Fruit fly (Drosophila melanogaster): Measurements from ENCODE around the gene Pomp.
A peak's percentile ranks its signal among the peaks of the same experiment; 100 is the strongest.

Pomp gene

DNA sequence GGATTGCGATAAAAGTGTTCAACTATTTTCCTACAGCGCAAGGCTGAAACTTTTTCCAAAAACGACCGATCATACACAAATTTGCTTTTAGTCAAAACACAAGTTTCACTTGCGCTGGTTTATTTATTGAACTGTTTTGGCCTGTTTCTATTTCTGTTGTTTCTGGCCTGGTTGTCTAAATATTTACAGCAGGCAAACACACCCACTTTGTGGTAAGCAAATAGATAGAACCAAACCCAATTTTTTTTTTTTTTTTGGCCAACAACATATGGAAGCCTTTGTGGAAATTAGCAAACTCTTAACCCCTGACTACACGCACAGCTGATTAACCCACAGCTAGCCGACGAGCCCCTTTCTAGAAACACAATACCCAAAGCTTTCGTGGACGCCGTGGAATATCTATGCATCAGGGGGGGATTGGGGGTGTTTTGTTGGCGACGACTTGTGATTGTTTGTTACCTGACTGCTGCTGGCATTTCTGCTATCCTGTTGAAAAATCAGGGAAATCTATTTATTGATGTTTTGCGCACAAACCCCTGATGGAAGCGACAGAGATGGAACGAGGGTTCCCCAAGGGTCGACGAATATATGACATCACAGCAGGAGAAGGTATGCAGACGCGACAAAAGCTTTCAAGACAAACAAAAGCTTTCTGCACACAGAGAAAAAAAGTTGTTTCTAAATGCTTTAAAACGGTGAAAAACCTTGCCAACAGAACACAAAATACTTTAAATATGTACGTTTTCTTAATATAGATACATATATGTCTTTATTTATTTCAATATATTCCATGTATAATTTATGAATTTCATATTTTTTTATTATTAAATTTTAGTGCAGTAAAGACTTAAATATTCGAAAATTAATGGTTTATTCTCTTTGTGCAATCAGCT lies 20.4 kb downstream of the Pomp start (continued):
- TF ChIP-seq tll (GFP tag; optimal IDR thresholded peaks at IDR 0.05) (no peak), nom (GFP tag; optimal IDR thresholded peaks at IDR 0.05) (no peak)

DNA sequence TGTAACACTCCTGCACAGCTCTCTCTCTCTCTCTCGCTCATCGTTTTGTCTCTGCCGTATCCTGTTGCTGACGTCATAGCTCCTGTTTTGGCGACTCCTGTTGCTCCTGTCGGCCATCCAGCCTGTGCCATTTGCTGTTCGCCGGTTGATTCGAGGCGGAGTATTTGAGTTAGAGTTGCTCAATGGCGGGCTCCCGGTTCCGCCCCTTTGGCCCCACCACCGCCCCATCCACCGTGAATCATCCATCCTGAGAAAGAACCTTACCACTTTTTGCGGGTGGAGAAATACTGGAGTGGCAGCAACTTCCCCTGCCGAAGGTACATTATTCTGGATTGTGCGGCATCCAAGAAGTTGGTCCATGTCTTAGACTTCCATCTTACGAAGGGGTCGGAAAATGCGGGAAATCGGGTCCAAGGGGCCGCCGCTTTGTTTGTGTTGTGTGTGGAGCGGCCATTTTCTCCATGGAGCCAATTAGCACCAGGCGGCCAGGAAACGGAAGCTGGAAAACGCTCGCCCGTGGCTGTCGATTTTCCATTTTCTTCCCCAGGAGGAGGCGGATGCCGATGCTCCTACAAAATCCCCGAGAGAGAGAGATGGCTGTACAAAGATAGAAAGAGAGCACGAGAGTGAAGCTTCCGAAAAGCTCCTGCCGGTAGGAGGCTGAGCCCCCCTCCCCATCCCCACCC lies 21.2 kb downstream of the Pomp start:
- TF ChIP-seq hkb (optimal IDR thresholded peaks at IDR 0.05) (no peak), hkb (GFP tag; IDR thresholded peaks at IDR 0.05) (peak; percentile 1; the same call in 1 of the 2 replicates), CTCF (GFP tag; optimal IDR thresholded peaks at IDR 0.05) (no peak), lab (GFP tag; optimal IDR thresholded peaks at IDR 0.05) (no peak), chinmo (GFP tag; IDR thresholded peaks at IDR 0.05; ENCODE audit: partially characterized antibody) (0 out of 4 replicates have a peak, but pooled peaks have one; percentile 26), tgo (GFP tag; IDR thresholded peaks at IDR 0.05) (0 out of 3 replicates have a peak, but pooled peaks have one; percentile 3), sug (tag; optimal IDR thresholded peaks at IDR 0.05) (no peak), CG10321 (GFP tag; IDR thresholded peaks at IDR 0.05) (0 out of 2 replicates have a peak, but pooled peaks have one; percentile 6), Lhr (GFP tag; optimal IDR thresholded peaks at IDR 0.05) (no peak), mld (GFP tag; IDR thresholded peaks at IDR 0.05; ENCODE audit: partially characterized antibody) (0 out of 3 replicates have a peak, but pooled peaks have one; percentile 17), CG9932 (GFP tag; IDR thresholded peaks at IDR 0.05) (peak; percentile 18; the same call in 1 of the 2 replicates), CG1832 (GFP tag; optimal IDR thresholded peaks at IDR 0.05) (peak; percentile 38), scrt (GFP tag; optimal IDR thresholded peaks at IDR 0.05) (peak; percentile 96), CG10366 (GFP tag; IDR thresholded peaks at IDR 0.05) (no peak), crol (GFP tag; IDR thresholded peaks at IDR 0.05) (peak; percentile 14; the same call in 1 of the 2 replicates), CG13894 (tag; optimal IDR thresholded peaks at IDR 0.05) (peak; percentile 94), CG34422 (GFP tag; IDR thresholded peaks at IDR 0.05) (0 out of 3 replicates have a peak, but pooled peaks have one; percentile 22), abd-A (tag; optimal IDR thresholded peaks at IDR 0.05) (peak; percentile 67), shn (GFP tag; optimal IDR thresholded peaks at IDR 0.05) (no peak), Trl (optimal IDR thresholded peaks at IDR 0.05) (peak in 1 of 2 experiments; percentile 1), Trl (GFP tag; optimal IDR thresholded peaks at IDR 0.05) (no peak), CG4282 (GFP tag; optimal IDR thresholded peaks at IDR 0.05) (no peak), CG7556 (GFP tag; optimal IDR thresholded peaks at IDR 0.05) (peak; percentile 74), B-H1 (GFP tag; IDR thresholded peaks at IDR 0.05) (peak; percentile 2; the same call in 1 of the 3 replicates), ci (GFP tag; IDR thresholded peaks at IDR 0.05) (no peak), CG2202 (tag; optimal IDR thresholded peaks at IDR 0.05) (no peak), Ets65A (GFP tag) (peak; percentile 37), wdn (GFP tag; IDR thresholded peaks at IDR 0.05) (no peak), Med (GFP tag) (peak; percentile 45), pros (GFP tag; optimal IDR thresholded peaks at IDR 0.05) (peak; percentile 76), zen2 (GFP tag; IDR thresholded peaks at IDR 0.05; ENCODE audit: partially characterized antibody) (0 out of 3 replicates have a peak, but pooled peaks have one; percentile 6), bbx (GFP tag; IDR thresholded peaks at IDR 0.05; ENCODE audit: partially characterized antibody) (0 out of 2 replicates have a peak, but pooled peaks have one; percentile 8), CG31224 (GFP tag; IDR thresholded peaks at IDR 0.05) (peak; percentile 95)

DNA sequence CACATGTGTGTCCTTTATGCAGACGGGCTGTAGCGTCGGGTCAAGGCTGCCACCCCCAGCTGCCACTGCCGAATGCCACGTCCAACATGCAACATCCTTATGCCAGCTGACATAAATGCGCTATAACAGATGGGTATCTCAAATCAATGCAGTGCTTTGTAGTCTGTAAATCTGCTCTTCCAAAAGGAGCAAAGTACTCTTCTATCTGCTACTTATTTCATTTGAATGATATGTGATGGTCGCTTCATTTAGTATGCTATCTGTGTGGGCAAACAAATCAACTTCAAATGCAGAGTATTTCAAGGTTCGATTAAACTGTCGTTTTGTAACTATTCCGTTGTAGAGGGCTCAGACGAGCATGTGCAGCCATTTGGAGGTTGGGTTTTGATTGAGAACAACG lies 21.8 kb downstream of the Pomp start:
- TF ChIP-seq GATAe (GFP tag; conservative IDR thresholded peaks at IDR 0.05) (no peak), CG6175 (GFP tag; IDR thresholded peaks at IDR 0.05) (no peak), CG32772 (GFP tag; IDR thresholded peaks at IDR 0.05) (no peak), Drgx (GFP tag; IDR thresholded peaks at IDR 0.05) (peak; percentile 28; the same call in 1 of the 2 replicates), Doc3 (GFP tag; IDR thresholded peaks at IDR 0.05; ENCODE audit: partially characterized antibody) (no peak), Hand (GFP tag; optimal IDR thresholded peaks at IDR 0.05) (no peak), sens-2 (GFP tag; IDR thresholded peaks at IDR 0.05) (no peak)
